Fruit fly (Drosophila melanogaster): Measurements from ENCODE around the gene ALiX.

ALiX gene

DNA sequence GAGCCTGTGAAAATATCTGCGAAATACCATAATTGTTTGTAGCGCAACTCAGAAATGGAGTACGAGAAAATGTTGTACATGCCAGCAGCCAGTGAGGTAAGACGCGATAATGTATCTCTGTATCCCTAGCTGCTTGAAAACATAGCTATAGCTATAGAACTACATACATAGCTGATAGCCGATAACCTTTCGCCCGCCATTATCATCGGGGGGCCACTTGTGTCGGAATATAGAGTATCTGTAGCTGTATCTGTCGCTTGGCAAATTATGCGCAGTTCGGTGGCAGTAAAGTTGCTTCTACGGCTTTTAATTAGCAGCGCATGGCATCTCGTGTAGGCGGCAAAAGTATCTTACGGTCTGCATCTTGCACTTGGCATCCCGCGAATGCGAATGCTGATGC, 37.1 kb upstream of the ALiX start:
- no peak for TF ChIP-seq CG6276 (GFP tag; optimal IDR thresholded peaks at IDR 0.05)
- no peak for TF ChIP-seq fkh (GFP tag; optimal IDR thresholded peaks at IDR 0.05)
- no peak for TF ChIP-seq Eip93F (GFP tag; optimal IDR thresholded peaks at IDR 0.05)
- no peak for TF ChIP-seq ss (GFP tag; optimal IDR thresholded peaks at IDR 0.05)
- no peak for TF ChIP-seq Sox14 (GFP tag; optimal IDR thresholded peaks at IDR 0.05)
- no peak for TF ChIP-seq fd85E (GFP tag; optimal IDR thresholded peaks at IDR 0.05)
- peak; percentile 98 for TF ChIP-seq svp (GFP tag)
- no peak for TF ChIP-seq achi (GFP tag; optimal IDR thresholded peaks at IDR 0.05)

DNA sequence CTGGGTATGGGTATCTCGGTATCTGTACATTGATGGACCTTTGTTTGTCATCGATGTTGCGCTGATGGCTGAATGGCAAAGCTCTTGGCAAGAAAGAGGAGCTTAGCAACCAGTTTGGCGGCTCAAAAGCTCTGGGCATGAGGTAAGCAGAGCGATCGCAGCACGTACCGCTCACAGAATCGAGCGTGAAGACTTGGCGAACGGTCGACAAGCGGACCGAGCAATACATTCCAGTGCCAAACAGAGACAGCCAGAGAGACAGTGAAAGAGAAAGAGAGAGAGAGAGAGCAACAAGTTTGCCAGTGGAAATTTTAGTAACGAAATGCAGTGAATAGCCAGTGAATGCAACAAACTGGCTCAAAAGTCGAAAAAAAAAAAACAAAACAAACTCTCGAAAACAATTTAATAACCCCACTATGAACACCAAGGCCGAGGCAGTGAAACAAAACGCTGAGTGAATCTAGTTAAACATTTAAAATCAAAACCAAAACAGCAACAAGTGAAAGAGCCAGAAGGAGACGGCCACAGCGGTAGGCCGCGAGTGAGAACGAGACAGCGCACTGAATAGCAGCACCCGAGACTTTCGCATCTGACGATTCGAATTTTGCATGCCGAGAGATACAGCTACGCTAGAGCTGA, 36.6 kb upstream of the ALiX start, which contains the start of gene Ets98B:
Ets98B (plus strand) TSS at position 172 of the 639 bp plus-strand sequence.
- TF ChIP-seq Eip75B (GFP tag; optimal IDR thresholded peaks at IDR 0.05) (no peak), Sox14 (GFP tag; optimal IDR thresholded peaks at IDR 0.05) (peak; percentile 14), CG10631 (GFP tag; optimal IDR thresholded peaks at IDR 0.05) (no peak), CG10669 (GFP tag; optimal IDR thresholded peaks at IDR 0.05) (no peak), CG6854 (GFP tag; optimal IDR thresholded peaks at IDR 0.05) (no peak), Ets21C (GFP tag; optimal IDR thresholded peaks at IDR 0.05) (no peak), CG15336 (GFP tag; IDR thresholded peaks at IDR 0.05) (peak; percentile 23; the same call in 1 of the 2 replicates), net (GFP tag; optimal IDR thresholded peaks at IDR 0.05) (peak; percentile 12), CG9139 (GFP tag; optimal IDR thresholded peaks at IDR 0.05) (no peak), CG32006 (GFP tag; optimal IDR thresholded peaks at IDR 0.05) (no peak), Blimp-1 (GFP tag; optimal IDR thresholded peaks at IDR 0.05) (no peak), salr (GFP tag; optimal IDR thresholded peaks at IDR 0.05) (no peak), pdm3 (GFP tag; optimal IDR thresholded peaks at IDR 0.05) (no peak), CG6792 (GFP tag; optimal IDR thresholded peaks at IDR 0.05) (no peak), vri (GFP tag; optimal IDR thresholded peaks at IDR 0.05) (no peak), CG4318 (GFP tag; optimal IDR thresholded peaks at IDR 0.05) (no peak), Eip78C (GFP tag) (peak; percentile 80), CG1621 (tag; optimal IDR thresholded peaks at IDR 0.05) (no peak), Met (GFP tag; optimal IDR thresholded peaks at IDR 0.05) (peak; percentile 15), dsx (GFP tag; optimal IDR thresholded peaks at IDR 0.05; ENCODE audit: poor library complexity, severe bottlenecking) (peak; percentile 21), CG6163 (GFP tag; IDR thresholded peaks at IDR 0.05) (0 out of 3 replicates have a peak, but pooled peaks have one; percentile 38), CG16779 (tag; optimal IDR thresholded peaks at IDR 0.05) (no peak), CG8319 (GFP tag; optimal IDR thresholded peaks at IDR 0.05) (no peak), svp (GFP tag) (no peak), CG6276 (GFP tag; optimal IDR thresholded peaks at IDR 0.05) (no peak), spab (GFP tag; optimal IDR thresholded peaks at IDR 0.05) (no peak), CG8632 (GFP tag; optimal IDR thresholded peaks at IDR 0.05) (no peak)

- TF ChIP-seq CG1621 (tag; optimal IDR thresholded peaks at IDR 0.05) (peak; percentile 64), svp (GFP tag) (peak; percentile 67), Blimp-1 (GFP tag; optimal IDR thresholded peaks at IDR 0.05) (peak; percentile 41), CG8632 (GFP tag; optimal IDR thresholded peaks at IDR 0.05) (peak; percentile 78), Lpt (GFP tag; optimal IDR thresholded peaks at IDR 0.05) (peak; percentile 59), vri (GFP tag; optimal IDR thresholded peaks at IDR 0.05) (peak; percentile 5), Sox15 (GFP tag; optimal IDR thresholded peaks at IDR 0.05) (peak; percentile 82), net (GFP tag; optimal IDR thresholded peaks at IDR 0.05) (peak; percentile 76), Hr38 (GFP tag; optimal IDR thresholded peaks at IDR 0.05) (no peak), OdsH (GFP tag; optimal IDR thresholded peaks at IDR 0.05) (no peak), Hr39 (GFP tag; optimal IDR thresholded peaks at IDR 0.05) (peak; percentile 70), topi (GFP tag; optimal IDR thresholded peaks at IDR 0.05) (peak; percentile 54), Sox14 (GFP tag; optimal IDR thresholded peaks at IDR 0.05) (peak; percentile 75), CG6163 (GFP tag; IDR thresholded peaks at IDR 0.05) (peak; percentile 72), CG16779 (tag; optimal IDR thresholded peaks at IDR 0.05) (no peak), CG7368 (GFP tag; optimal IDR thresholded peaks at IDR 0.05) (peak; percentile 69), Hr4 (GFP tag; optimal IDR thresholded peaks at IDR 0.05) (peak; percentile 84), lz (GFP tag; optimal IDR thresholded peaks at IDR 0.05) (peak; percentile 77), CG8319 (GFP tag; optimal IDR thresholded peaks at IDR 0.05) (peak; percentile 62), Met (GFP tag; optimal IDR thresholded peaks at IDR 0.05) (peak; percentile 77), CG11902 (GFP tag; optimal IDR thresholded peaks at IDR 0.05) (peak; percentile 65), cyc (GFP tag; optimal IDR thresholded peaks at IDR 0.05) (peak; percentile 71), dac (GFP tag; optimal IDR thresholded peaks at IDR 0.05) (peak; percentile 54), fkh (GFP tag; optimal IDR thresholded peaks at IDR 0.05) (peak; percentile 96), fd59A (GFP tag; optimal IDR thresholded peaks at IDR 0.05) (peak; percentile 70), CG10669 (GFP tag; optimal IDR thresholded peaks at IDR 0.05) (peak; percentile 71)
Observed at dm6 chr3R:27706581-27707181, 6.8 kb upstream of the ALiX start, which contains the start of the genes CROT and CG12877. Gene CROT, minus strand, starts transcription at chr3R:27706751. Gene CG12877, plus strand, starts transcription at chr3R:27707100.

Measured in whole organism, prepupa.